Worm (Caenorhabditis elegans) whole organism, L1 larva: ENCODE results near the gene sulp-7.

Source experiments
- aly-2 ChIP-seq: fragments of 150-350 bp; optimal IDR thresholded peaks from 2 replicates; lab custom pipeline; 2014; ENCODE audit warnings: missing biosample characterization, missing genetic modification characterization
- mep-1 ChIP-seq: fragments of 150-350 bp; optimal IDR thresholded peaks from 2 replicates; lab custom pipeline; 2014; ENCODE audit warnings: missing biosample characterization, missing genetic modification characterization
- nhr-237 ChIP-seq: fragments of 150-350 bp; optimal IDR thresholded peaks from 2 replicates; lab custom pipeline; 2014; ENCODE audit warnings: missing biosample characterization, missing genetic modification characterization
- nhr-77 ChIP-seq: fragments of 150-350 bp; optimal IDR thresholded peaks from 2 replicates; lab custom pipeline; 2014; ENCODE audit warnings: missing biosample characterization, missing genetic modification characterization
- skn-1 ChIP-seq: fragments of 150-350 bp; optimal IDR thresholded peaks from 2 replicates; lab custom pipeline; 2014; ENCODE audit warnings: missing biosample characterization, missing genetic modification characterization
- sptf-1 ChIP-seq: fragments of 150-350 bp; optimal IDR thresholded peaks from 2 replicates; lab custom pipeline; 2014; ENCODE audit warnings: missing biosample characterization, missing genetic modification characterization
- zag-1 ChIP-seq: fragments of 150-350 bp; optimal IDR thresholded peaks from 2 replicates; lab custom pipeline; 2014; ENCODE audit warnings: missing biosample characterization, missing genetic modification characterization

ce11 chrX:11047183-11047582, 33.3 kb upstream of the sulp-7 start, which contains the start of gene clc-1:
- no peak for TF ChIP-seq sptf-1
- no peak for TF ChIP-seq mep-1 (tag; lab: Kevin White, UChicago)
- no peak for TF ChIP-seq aly-2 (tag; lab: Kevin White, UChicago)
- no peak for TF ChIP-seq zag-1 (tag; lab: Kevin White, UChicago)
- no peak for TF ChIP-seq nhr-77
- TF ChIP-seq nhr-237 (tag; lab: Kevin White, UChicago) = no peak
- no peak for TF ChIP-seq skn-1 (tag; lab: Kevin White, UChicago)
